Worm (Caenorhabditis elegans) whole organism, mixed stage, embryonic: ENCODE results near the gene srh-287.

ENCODE experiments used
- M03D4.4 ChIP-seq: sonication (generic microtip); optimal IDR thresholded peaks from 2 replicates; lab custom pipeline; 2017; ENCODE audit warnings: mild to moderate bottlenecking, missing genetic modification characterization, missing compliant biosample characterization
- bed-3 ChIP-seq: fragments of 200-800 bp; sonication (Bioruptor generic); optimal IDR thresholded peaks from 3 replicates; lab custom pipeline; 2018; ENCODE audit warnings: mild to moderate bottlenecking, missing genetic modification characterization, moderate library complexity, missing compliant biosample characterization
- blmp-1 ChIP-seq: fragments of 150-350 bp; optimal IDR thresholded peaks from 2 replicates; lab custom pipeline; 2014; ENCODE audit warnings: missing biosample characterization, missing genetic modification characterization
- ceh-39 ChIP-seq: fragments of 150-350 bp; optimal IDR thresholded peaks from 2 replicates; lab custom pipeline; 2014; ENCODE audit warnings: missing biosample characterization, missing genetic modification characterization
- ceh-43 ChIP-seq: fragments of 200-800 bp; sonication (Bioruptor generic); optimal IDR thresholded peaks from 2 replicates; lab custom pipeline; 2018; ENCODE audit warnings: mild to moderate bottlenecking, missing genetic modification characterization, moderate library complexity, missing compliant biosample characterization
- ceh-83 ChIP-seq: fragments of 200-800 bp; sonication (Bioruptor generic); optimal IDR thresholded peaks from 2 replicates; lab custom pipeline; 2018; ENCODE audit warnings: mild to moderate bottlenecking, missing genetic modification characterization, missing compliant biosample characterization
- ces-1 ChIP-seq: fragments of 150-350 bp; optimal IDR thresholded peaks from 2 replicates; lab custom pipeline; 2014; ENCODE audit warnings: missing biosample characterization, missing genetic modification reagents, missing genetic modification characterization
- cnd-1 ChIP-seq: fragments of 200-800 bp; sonication (Bioruptor generic); optimal IDR thresholded peaks from 2 replicates; lab custom pipeline; 2018; ENCODE audit warnings: mild to moderate bottlenecking, missing genetic modification characterization, missing compliant biosample characterization
- drap-1 ChIP-seq: fragments of 200-800 bp; sonication (Bioruptor generic); optimal IDR thresholded peaks from 3 replicates; lab custom pipeline; 2018; ENCODE audit warnings: mild to moderate bottlenecking, missing genetic modification characterization, missing compliant biosample characterization
- elt-1 ChIP-seq: sonication (generic microtip); optimal IDR thresholded peaks from 2 replicates; lab custom pipeline; 2017; ENCODE audit warnings: missing genetic modification characterization, mild to moderate bottlenecking, missing compliant biosample characterization, antibody characterized with exemption, moderate library complexity, borderline replicate concordance; ENCODE audit not compliant: insufficient read depth
- elt-3 ChIP-seq: fragments of 150-350 bp; optimal IDR thresholded peaks from 2 replicates; lab custom pipeline; 2014; ENCODE audit warnings: missing biosample characterization, missing genetic modification characterization
- flh-1 ChIP-seq: fragments of 200-800 bp; sonication (Bioruptor generic); optimal IDR thresholded peaks from 2 replicates; lab custom pipeline; 2018; ENCODE audit warnings: mild to moderate bottlenecking, missing genetic modification characterization, moderate library complexity, missing compliant biosample characterization
- ham-2 ChIP-seq: fragments of 200-800 bp; sonication (Bioruptor generic); optimal IDR thresholded peaks from 2 replicates; lab custom pipeline; 2018; ENCODE audit warnings: mild to moderate bottlenecking, missing genetic modification characterization, missing compliant biosample characterization
- hlh-1 ChIP-seq: fragments of 150-350 bp; optimal IDR thresholded peaks from 2 replicates; lab custom pipeline; 2014; ENCODE audit warnings: missing biosample characterization, missing genetic modification reagents, missing genetic modification characterization
- lin-13 ChIP-seq: fragments of 150-350 bp; optimal IDR thresholded peaks from 2 replicates; lab custom pipeline; 2014; ENCODE audit warnings: missing biosample characterization, missing genetic modification characterization
- lin-32 ChIP-seq: fragments of 200-800 bp; sonication (Bioruptor generic); optimal IDR thresholded peaks from 2 replicates; lab custom pipeline; 2018; ENCODE audit warnings: mild to moderate bottlenecking, missing genetic modification characterization, missing compliant biosample characterization
- lsy-2 ChIP-seq: fragments of 150-350 bp; optimal IDR thresholded peaks from 2 replicates; lab custom pipeline; 2014; ENCODE audit warnings: missing biosample characterization, missing genetic modification characterization
- mls-2 ChIP-seq: sonication (generic microtip); optimal IDR thresholded peaks from 2 replicates; lab custom pipeline; 2016; ENCODE audit warnings: mild to moderate bottlenecking, missing genetic modification characterization, moderate library complexity, missing compliant biosample characterization
- nhr-12 ChIP-seq: fragments of 150-350 bp; optimal IDR thresholded peaks from 2 replicates; lab custom pipeline; 2014; ENCODE audit warnings: missing biosample characterization, missing genetic modification characterization
- nhr-2 ChIP-seq: fragments of 150-350 bp; optimal IDR thresholded peaks from 2 replicates; lab custom pipeline; 2014; ENCODE audit warnings: missing biosample characterization, missing genetic modification characterization
- nhr-237 ChIP-seq: fragments of 150-350 bp; optimal IDR thresholded peaks from 2 replicates; lab custom pipeline; 2014; ENCODE audit warnings: missing biosample characterization, missing genetic modification characterization
- nhr-28 ChIP-seq: fragments of 150-350 bp; optimal IDR thresholded peaks from 2 replicates; lab custom pipeline; 2014; ENCODE audit warnings: missing biosample characterization, missing genetic modification characterization
- nhr-76 ChIP-seq: sonication (generic microtip); optimal IDR thresholded peaks from 2 replicates; lab custom pipeline; 2017; ENCODE audit warnings: missing biosample characterization, missing genetic modification characterization
- pha-4 ChIP-seq: fragments of 150-350 bp; optimal IDR thresholded peaks from 2 replicates; lab custom pipeline; 2018; ENCODE audit warnings: missing biosample characterization, missing genetic modification reagents, missing genetic modification characterization
- sem-2 ChIP-seq: fragments of 200-800 bp; sonication (Bioruptor generic); optimal IDR thresholded peaks from 2 replicates; lab custom pipeline; 2018; ENCODE audit warnings: mild to moderate bottlenecking, missing genetic modification characterization, missing compliant biosample characterization
- snpc-4 ChIP-seq: fragments of 150-350 bp; optimal IDR thresholded peaks from 2 replicates; lab custom pipeline; 2014; ENCODE audit warnings: missing biosample characterization, missing genetic modification characterization
- sptf-1 ChIP-seq: sonication (generic microtip); optimal IDR thresholded peaks from 2 replicates; lab custom pipeline; 2017; ENCODE audit warnings: mild to moderate bottlenecking, missing genetic modification characterization, moderate library complexity, missing compliant biosample characterization
- tbx-8 ChIP-seq: fragments of 200-800 bp; sonication (Bioruptor generic); optimal IDR thresholded peaks from 2 replicates; lab custom pipeline; 2018; ENCODE audit warnings: mild to moderate bottlenecking, missing genetic modification characterization, moderate library complexity, missing compliant biosample characterization
- unc-120 ChIP-seq: sonication (generic microtip); optimal IDR thresholded peaks from 2 replicates; lab custom pipeline; 2017; ENCODE audit warnings: missing genetic modification characterization, missing compliant biosample characterization; ENCODE audit not compliant: poor library complexity, severe bottlenecking
- unc-39 ChIP-seq: fragments of 150-350 bp; optimal IDR thresholded peaks from 2 replicates; lab custom pipeline; 2014; ENCODE audit warnings: missing biosample characterization, missing genetic modification characterization
- unc-62 ChIP-seq: fragments of 150-350 bp; optimal IDR thresholded peaks from 2 replicates; lab custom pipeline; 2014; ENCODE audit warnings: missing biosample characterization, missing genetic modification reagents, missing genetic modification characterization
- zip-8 ChIP-seq: fragments of 150-350 bp; optimal IDR thresholded peaks from 2 replicates; lab custom pipeline; 2014; ENCODE audit warnings: missing biosample characterization, missing genetic modification characterization

The srh-287 gene

DNA sequence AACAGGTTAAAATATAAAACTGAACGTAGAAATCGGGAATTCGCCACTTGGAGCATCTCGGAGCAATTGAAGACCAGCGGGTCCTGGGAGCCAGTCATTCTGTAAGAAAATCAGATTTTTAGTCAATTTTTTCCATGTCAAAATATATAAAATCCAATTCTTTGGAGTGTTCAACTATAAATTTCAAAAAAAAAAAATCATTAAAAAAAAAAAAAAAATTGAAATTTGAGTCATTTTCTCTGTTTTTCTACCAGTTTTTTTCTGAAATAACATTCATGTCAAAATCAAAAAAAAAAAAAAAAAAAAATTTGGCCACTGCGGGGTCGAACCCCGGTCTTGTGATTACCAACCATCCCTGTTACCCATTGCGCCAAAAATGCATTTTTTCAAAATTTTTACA lies 17.1 kb upstream of the srh-287 start, which contains the start of gene srab-12:
Gene srab-12, minus strand, starts transcription at position 101 of the 400 bp plus-strand sequence.
- TF ChIP-seq nhr-2 (tag; lab: Kevin White, UChicago) (no peak), elt-3 (tag; lab: Kevin White, UChicago) (no peak), lin-13 (tag; lab: Kevin White, UChicago) (no peak), hlh-1 (tag; lab: Kevin White, UChicago) (no peak), zip-8 (tag; lab: Kevin White, UChicago) (no peak), unc-62 (GFP tag; lab: Kevin White, UChicago) (no peak), snpc-4 (no peak), unc-120 (tag; lab: Kevin White, UChicago) (no peak), nhr-28 (tag; lab: Kevin White, UChicago) (no peak), blmp-1 (tag; lab: Kevin White, UChicago) (no peak), sptf-1 (tag; lab: Kevin White, UChicago) (no peak), tbx-8 (GFP tag; lab: Kevin White, UChicago) (no peak), ceh-39 (no peak), ces-1 (GFP tag; lab: Kevin White, UChicago) (no peak), ceh-83 (GFP tag; lab: Kevin White, UChicago) (no peak), sem-2 (no peak), ceh-43 (GFP tag; lab: Kevin White, UChicago) (no peak)
- TF ChIP-seq, all 35 proteins: peak for 0

DNA sequence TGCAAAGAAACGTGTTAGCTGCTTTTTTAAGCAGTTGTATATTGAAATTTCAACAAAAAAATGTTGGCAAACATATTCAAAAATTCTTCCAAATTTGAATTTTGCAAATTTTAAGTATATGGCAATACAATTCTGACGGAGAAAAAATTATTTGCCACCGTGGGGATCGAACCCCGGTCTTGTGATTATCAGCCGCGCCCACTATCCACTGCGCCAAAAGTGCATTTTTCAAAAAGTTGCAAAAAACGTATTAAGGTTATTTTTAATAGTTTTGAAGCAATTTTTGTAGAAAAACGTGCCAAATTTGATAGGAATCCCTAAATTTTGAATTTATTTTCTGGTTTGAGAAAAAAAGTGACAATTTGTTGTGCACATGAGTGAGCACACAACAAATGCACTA lies 16.3 kb upstream of the srh-287 start:
- TF ChIP-seq nhr-2 (tag; lab: Kevin White, UChicago) (no peak), elt-3 (tag; lab: Kevin White, UChicago) (no peak), pha-4 (tag; lab: Kevin White, UChicago) (no peak), flh-1 (GFP tag; lab: Kevin White, UChicago) (no peak), nhr-237 (tag; lab: Kevin White, UChicago) (no peak), unc-62 (GFP tag; lab: Kevin White, UChicago) (no peak), unc-120 (tag; lab: Kevin White, UChicago) (no peak), ham-2 (GFP tag; lab: Kevin White, UChicago) (no peak), hlh-1 (tag; lab: Kevin White, UChicago) (no peak), tbx-8 (GFP tag; lab: Kevin White, UChicago) (no peak), nhr-12 (no peak), lin-32 (GFP tag; lab: Kevin White, UChicago) (no peak), ceh-39 (no peak), elt-1 (no peak), zip-8 (tag; lab: Kevin White, UChicago) (no peak), drap-1 (GFP tag; lab: Kevin White, UChicago) (no peak), lin-13 (tag; lab: Kevin White, UChicago) (no peak), lsy-2 (tag; lab: Kevin White, UChicago) (no peak), mls-2 (no peak)

DNA sequence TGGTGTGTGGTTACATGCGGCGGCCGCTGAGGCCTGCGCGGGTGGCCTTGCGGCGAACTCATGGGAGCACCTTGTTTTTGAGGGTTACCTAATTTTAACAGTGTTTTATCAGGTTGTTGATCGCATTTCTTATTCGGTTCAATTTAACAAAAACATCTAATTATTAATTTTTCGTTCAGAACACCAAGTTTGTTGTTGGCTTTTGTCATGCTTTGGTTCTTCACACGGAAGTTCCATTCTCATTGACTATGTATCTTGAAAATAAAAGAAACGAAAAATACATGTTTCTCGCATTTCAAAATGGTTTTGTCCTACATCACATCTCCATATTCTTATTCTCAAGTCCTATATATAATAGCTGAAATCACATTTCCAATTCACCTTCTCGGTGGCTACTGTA lies 10.4 kb upstream of the srh-287 start, which contains the start of gene srh-290:
Gene srh-290, plus strand, starts transcription at position 301 of the 400 bp plus-strand sequence.
- TF ChIP-seq tbx-8 (GFP tag; lab: Kevin White, UChicago) (no peak), snpc-4 (no peak), elt-1 (no peak), nhr-28 (tag; lab: Kevin White, UChicago) (no peak), nhr-12 (no peak), ceh-83 (GFP tag; lab: Kevin White, UChicago) (no peak), elt-3 (tag; lab: Kevin White, UChicago) (no peak), unc-62 (GFP tag; lab: Kevin White, UChicago) (no peak), ham-2 (GFP tag; lab: Kevin White, UChicago) (no peak), bed-3 (GFP tag; lab: Kevin White, UChicago) (no peak), pha-4 (tag; lab: Kevin White, UChicago) (no peak), ceh-43 (GFP tag; lab: Kevin White, UChicago) (no peak), nhr-237 (tag; lab: Kevin White, UChicago) (no peak), lin-13 (tag; lab: Kevin White, UChicago) (no peak)

DNA sequence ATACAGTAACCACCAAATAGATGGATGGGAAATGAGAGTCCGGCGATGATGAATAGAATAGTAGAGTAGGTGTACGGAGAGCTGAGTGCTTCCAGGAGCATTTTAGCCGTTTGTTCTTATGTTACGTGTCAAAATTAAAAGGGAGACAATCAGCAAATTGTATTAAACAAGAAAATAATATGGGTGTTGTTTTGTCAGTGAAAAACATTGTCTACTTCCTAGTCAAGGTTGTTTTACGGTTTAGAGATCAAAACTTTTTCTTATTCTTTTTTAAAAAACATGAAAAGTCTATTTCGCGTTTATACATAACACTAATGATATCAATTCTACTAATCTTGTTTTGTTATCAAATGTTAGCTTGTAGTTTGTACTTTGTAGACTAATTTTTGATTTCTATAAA lies 6.7 kb upstream of the srh-287 start, which contains the start of gene srh-289:
Gene srh-289, minus strand, starts transcription at position 101 of the 400 bp plus-strand sequence.
- TF ChIP-seq elt-3 (tag; lab: Kevin White, UChicago) (no peak), unc-39 (no peak), M03D4.4 (no peak), ceh-43 (GFP tag; lab: Kevin White, UChicago) (no peak), nhr-237 (tag; lab: Kevin White, UChicago) (no peak), cnd-1 (tag; lab: Kevin White, UChicago) (no peak), zip-8 (tag; lab: Kevin White, UChicago) (no peak), flh-1 (GFP tag; lab: Kevin White, UChicago) (no peak), drap-1 (GFP tag; lab: Kevin White, UChicago) (no peak), unc-120 (tag; lab: Kevin White, UChicago) (no peak), blmp-1 (tag; lab: Kevin White, UChicago) (no peak), ces-1 (GFP tag; lab: Kevin White, UChicago) (no peak), nhr-28 (tag; lab: Kevin White, UChicago) (no peak), nhr-76 (tag; lab: Kevin White, UChicago) (no peak)
